Worm (Caenorhabditis elegans) whole organism, L3 larva: ENCODE measurements around the gene sdz-15.

Source experiments
- R02D3.7 ChIP-seq: fragments of 150-350 bp; optimal IDR thresholded peaks from 2 replicates; lab custom pipeline; 2014; ENCODE audit warnings: missing biosample characterization, missing genetic modification characterization
- ZK546.5 ChIP-seq: sonication (generic microtip); optimal IDR thresholded peaks from 2 replicates; lab custom pipeline; 2017; ENCODE audit warnings: missing biosample characterization, missing genetic modification characterization
- aly-2 ChIP-seq: fragments of 150-350 bp; optimal IDR thresholded peaks from 2 replicates; lab custom pipeline; 2014; ENCODE audit warnings: missing biosample characterization, missing genetic modification characterization
- ama-1 ChIP-seq: fragments of 150-350 bp; optimal IDR thresholded peaks from 2 replicates; lab custom pipeline; 2018
- ceh-16 ChIP-seq: sonication (generic microtip); optimal IDR thresholded peaks from 2 replicates; lab custom pipeline; 2017; ENCODE audit warnings: missing biosample characterization, missing genetic modification characterization
- ceh-28 ChIP-seq: fragments of 150-350 bp; optimal IDR thresholded peaks from 2 replicates; lab custom pipeline; 2014; ENCODE audit warnings: missing biosample characterization, missing genetic modification reagents, missing genetic modification characterization
- ceh-82 ChIP-seq: fragments of 150-350 bp; optimal IDR thresholded peaks from 2 replicates; lab custom pipeline; 2014; ENCODE audit warnings: missing biosample characterization, missing genetic modification characterization
- ceh-9 ChIP-seq: sonication (generic microtip); optimal IDR thresholded peaks from 2 replicates; lab custom pipeline; 2018; ENCODE audit warnings: missing biosample characterization, missing genetic modification characterization
- daf-12 ChIP-seq: fragments of 150-350 bp; optimal IDR thresholded peaks from 2 replicates; lab custom pipeline; 2014; ENCODE audit warnings: missing biosample characterization, missing genetic modification reagents, missing genetic modification characterization
- egl-27 ChIP-seq: sonication (generic microtip); optimal IDR thresholded peaks from 4 replicates; lab custom pipeline; 2017; ENCODE audit warnings: missing biosample characterization, missing genetic modification reagents, missing genetic modification characterization
- egl-5 ChIP-seq: fragments of 150-350 bp; optimal IDR thresholded peaks from 2 replicates; lab custom pipeline; 2017; ENCODE audit warnings: missing biosample characterization, missing genetic modification reagents, missing genetic modification characterization, inconsistent platforms
- elt-2 ChIP-seq: sonication (generic microtip); optimal IDR thresholded peaks from 2 replicates; lab custom pipeline; 2016; ENCODE audit warnings: missing genetic modification reagents, mild to moderate bottlenecking, missing genetic modification characterization, missing compliant biosample characterization
- elt-3 ChIP-seq, 3 experiments: fragments of 150-350 bp in 1 of 3; sonication (generic microtip) in 2 of 3; optimal IDR thresholded peaks; 2 replicates in 2 of 3; 4 replicates in 1 of 3; lab custom pipeline; 2014 to 2017; ENCODE audit warnings: missing biosample characterization in 3 of 3, missing genetic modification characterization in 3 of 3
- fkh-10 ChIP-seq: sonication (generic microtip); optimal IDR thresholded peaks from 2 replicates; lab custom pipeline; 2017; ENCODE audit warnings: missing biosample characterization, missing genetic modification reagents, missing genetic modification characterization
- fkh-2 ChIP-seq: fragments of 150-350 bp; optimal IDR thresholded peaks from 2 replicates; lab custom pipeline; 2014; ENCODE audit warnings: missing biosample characterization, missing genetic modification reagents, missing genetic modification characterization
- fos-1 ChIP-seq: fragments of 150-350 bp; optimal IDR thresholded peaks from 2 replicates; lab custom pipeline; 2014; ENCODE audit warnings: missing biosample characterization, missing genetic modification characterization
- hmg-11 ChIP-seq: sonication (generic microtip); optimal IDR thresholded peaks from 2 replicates; lab custom pipeline; 2016; ENCODE audit warnings: missing genetic modification characterization, missing compliant biosample characterization
- jun-1 ChIP-seq: fragments of 150-350 bp; optimal IDR thresholded peaks from 2 replicates; lab custom pipeline; 2014; ENCODE audit warnings: missing biosample characterization, missing genetic modification reagents, missing genetic modification characterization
- lin-15B ChIP-seq: fragments of 150-350 bp; optimal IDR thresholded peaks from 2 replicates; lab custom pipeline; 2014; ENCODE audit warnings: missing biosample characterization, missing genetic modification characterization
- lin-39 ChIP-seq: fragments of 150-350 bp; optimal IDR thresholded peaks from 2 replicates; lab custom pipeline; 2018; ENCODE audit warnings: missing biosample characterization, missing genetic modification reagents, missing genetic modification characterization
- lsy-12 ChIP-seq: sonication (generic microtip); optimal IDR thresholded peaks from 2 replicates; lab custom pipeline; 2016; ENCODE audit warnings: mild to moderate bottlenecking, missing genetic modification characterization, missing compliant biosample characterization
- mdl-1 ChIP-seq: fragments of 150-350 bp; optimal IDR thresholded peaks from 2 replicates; lab custom pipeline; 2014; ENCODE audit warnings: missing biosample characterization, missing genetic modification characterization
- mml-1 ChIP-seq: fragments of 150-350 bp; sonication (generic microtip); optimal IDR thresholded peaks from 3 replicates; lab custom pipeline; 2014; ENCODE audit warnings: missing biosample characterization, missing genetic modification characterization
- nfya-1 ChIP-seq: sonication (generic microtip); optimal IDR thresholded peaks from 2 replicates; lab custom pipeline; 2017; ENCODE audit warnings: missing genetic modification characterization, mild to moderate bottlenecking, missing compliant biosample characterization, antibody characterized with exemption, moderate library complexity; ENCODE audit not compliant: insufficient read depth
- nhr-11 ChIP-seq: fragments of 150-350 bp; optimal IDR thresholded peaks from 2 replicates; lab custom pipeline; 2014; ENCODE audit warnings: missing biosample characterization, missing genetic modification characterization
- nhr-12 ChIP-seq: fragments of 150-350 bp; optimal IDR thresholded peaks from 2 replicates; lab custom pipeline; 2014; ENCODE audit warnings: missing biosample characterization, missing genetic modification characterization
- nhr-23 ChIP-seq: fragments of 150-350 bp; optimal IDR thresholded peaks from 2 replicates; lab custom pipeline; 2014; ENCODE audit warnings: missing biosample characterization, missing genetic modification reagents, missing genetic modification characterization
- nhr-237 ChIP-seq: fragments of 150-350 bp; optimal IDR thresholded peaks from 2 replicates; lab custom pipeline; 2014; ENCODE audit warnings: missing biosample characterization, missing genetic modification characterization
- nhr-25 ChIP-seq: sonication (generic microtip); optimal IDR thresholded peaks from 2 replicates; lab custom pipeline; 2017; ENCODE audit warnings: missing biosample characterization, missing genetic modification characterization
- nhr-43 ChIP-seq: sonication (generic microtip); optimal IDR thresholded peaks from 2 replicates; lab custom pipeline; 2016; ENCODE audit warnings: mild to moderate bottlenecking, missing genetic modification characterization, missing compliant biosample characterization; ENCODE audit not compliant: poor library complexity, severe bottlenecking
- nhr-77 ChIP-seq: fragments of 150-350 bp; optimal IDR thresholded peaks from 2 replicates; lab custom pipeline; 2014; ENCODE audit warnings: missing biosample characterization, missing genetic modification characterization
- pha-4 ChIP-seq: fragments of 150-350 bp; optimal IDR thresholded peaks from 2 replicates; lab custom pipeline; 2014; ENCODE audit warnings: missing biosample characterization, missing genetic modification reagents, missing genetic modification characterization
- pqm-1 ChIP-seq: fragments of 150-350 bp; optimal IDR thresholded peaks from 2 replicates; lab custom pipeline; 2017; ENCODE audit warnings: missing biosample characterization, missing genetic modification characterization, inconsistent platforms
- snpc-4 ChIP-seq: fragments of 150-350 bp; optimal IDR thresholded peaks from 2 replicates; lab custom pipeline; 2014; ENCODE audit warnings: missing biosample characterization, missing genetic modification characterization
- tbx-2 ChIP-seq: sonication (generic microtip); optimal IDR thresholded peaks from 2 replicates; lab custom pipeline; 2016; ENCODE audit warnings: mild to moderate bottlenecking, missing genetic modification characterization, missing compliant biosample characterization
- unc-39 ChIP-seq: sonication (generic microtip); optimal IDR thresholded peaks from 4 replicates; lab custom pipeline; 2017; ENCODE audit warnings: missing biosample characterization, missing genetic modification characterization
- unc-62 ChIP-seq: fragments of 150-350 bp; sonication (generic microtip); optimal IDR thresholded peaks from 4 replicates; lab custom pipeline; 2014; ENCODE audit warnings: missing biosample characterization, missing genetic modification reagents, missing genetic modification characterization
- zag-1 ChIP-seq: fragments of 150-350 bp; optimal IDR thresholded peaks from 2 replicates; lab custom pipeline; 2014; ENCODE audit warnings: missing biosample characterization, missing genetic modification characterization
- ztf-4 ChIP-seq: fragments of 150-350 bp; optimal IDR thresholded peaks from 2 replicates; lab custom pipeline; 2014; ENCODE audit warnings: missing biosample characterization, missing genetic modification characterization

The sdz-15 gene

ce11 chrIII:6498176-6498575 lies at the start of gene sdz-15:
Gene sdz-15 (plus strand): TSS chrIII:6498476.
- TF ChIP-seq fos-1 (tag; lab: Kevin White, UChicago) = no peak
- TF ChIP-seq unc-39 (tag; lab: Kevin White, UChicago) = no peak
- no peak for TF ChIP-seq nfya-1
- TF ChIP-seq ceh-82 (tag; lab: Kevin White, UChicago) = no peak
- TF ChIP-seq nhr-23 = no peak
- TF ChIP-seq nhr-12 = no peak
- TF ChIP-seq elt-2 (tag; lab: Kevin White, UChicago) = no peak

ce11 chrIII:6449854-6450253 lies 48.4 kb upstream of the sdz-15 start:
- TF ChIP-seq ceh-16 (tag; lab: Kevin White, UChicago) = no peak
- no peak for TF ChIP-seq egl-5 (tag; lab: Kevin White, UChicago)
- no peak for TF ChIP-seq ceh-82 (tag; lab: Kevin White, UChicago)
- TF ChIP-seq hmg-11 = no peak
- TF ChIP-seq lin-39 (tag; lab: Kevin White, UChicago) = no peak
- TF ChIP-seq unc-39 (tag; lab: Kevin White, UChicago) = no peak
- no peak for TF ChIP-seq unc-62 (GFP tag; lab: Kevin White, UChicago)

ce11 chrIII:6450596-6450995 lies 47.7 kb upstream of the sdz-15 start, which contains the start of gene T26A5.6:
Gene T26A5.6 (minus strand): TSS chrIII:6450696.
- TF ChIP-seq lin-15B (tag; lab: Kevin White, UChicago) (no peak), fkh-2 (tag; lab: Kevin White, UChicago) (no peak), ZK546.5 (tag; lab: Kevin White, UChicago) (no peak), ceh-9 (tag; lab: Kevin White, UChicago) (no peak), lsy-12 (tag; lab: Kevin White, UChicago) (no peak)

- TF ChIP-seq nhr-11 (tag; lab: Kevin White, UChicago) = no peak
Measured at ce11 chrIII:6452278-6452677, 46.0 kb upstream of the sdz-15 start, which contains the start of gene set-1. Gene set-1 (minus strand): TSS chrIII:6452378.

ce11 chrIII:6452683-6453082 lies 45.6 kb upstream of the sdz-15 start:
- peak; percentile 39 for TF ChIP-seq nfya-1
- no peak for TF ChIP-seq ZK546.5 (tag; lab: Kevin White, UChicago)
- no peak for TF ChIP-seq fkh-2 (tag; lab: Kevin White, UChicago)
- TF ChIP-seq pha-4 = peak; percentile 37
- peak; percentile 8 for TF ChIP-seq ama-1 (lab: Kevin White, UChicago)
- no peak for TF ChIP-seq nhr-77 (tag; lab: Kevin White, UChicago)

ce11 chrIII:6453665-6454064 lies 44.6 kb upstream of the sdz-15 start:
- TF ChIP-seq nhr-25 (tag; lab: Kevin White, UChicago) (peak; percentile 87), ceh-16 (tag; lab: Kevin White, UChicago) (no peak), snpc-4 (tag; lab: Kevin White, UChicago) (peak; percentile 88), egl-5 (tag; lab: Kevin White, UChicago) (peak; percentile 8), daf-12 (tag; lab: Kevin White, UChicago) (no peak), lin-15B (tag; lab: Kevin White, UChicago) (peak; percentile 84), lsy-12 (tag; lab: Kevin White, UChicago) (peak; percentile 69), lin-39 (tag; lab: Kevin White, UChicago) (peak; percentile 58), pqm-1 (tag; lab: Kevin White, UChicago) (peak; percentile 82), unc-39 (tag; lab: Kevin White, UChicago) (no peak), zag-1 (tag; lab: Kevin White, UChicago) (no peak), fkh-2 (tag; lab: Kevin White, UChicago) (no peak), mml-1 (tag; lab: Kevin White, UChicago) (no peak), ceh-82 (tag; lab: Kevin White, UChicago) (peak; percentile 0), fkh-10 (no peak), ama-1 (lab: Kevin White, UChicago) (peak; percentile 32), ceh-9 (tag; lab: Kevin White, UChicago) (no peak), nhr-23 (peak; percentile 90), nfya-1 (peak; percentile 81), nhr-43 (tag; lab: Kevin White, UChicago) (peak; percentile 73), hmg-11 (peak; percentile 94), ztf-4 (no peak), nhr-237 (no peak), pha-4 (peak; percentile 84), tbx-2 (tag; lab: Kevin White, UChicago) (peak; percentile 20), egl-27 (tag; lab: Kevin White, UChicago) (peak; percentile 60), unc-62 (GFP tag; lab: Kevin White, UChicago) (no peak), mdl-1 (tag; lab: Kevin White, UChicago) (peak; percentile 0), fos-1 (tag; lab: Kevin White, UChicago) (no peak), nhr-11 (tag; lab: Kevin White, UChicago) (peak; percentile 29), jun-1 (tag; lab: Kevin White, UChicago) (peak; percentile 63), aly-2 (tag; lab: Kevin White, UChicago) (no peak), elt-3 (tag; optimal IDR thresholded peaks at IDR 0.05; lab: Kevin White, UChicago) (no peak), ceh-28 (peak; percentile 27), R02D3.7 (peak; percentile 64), elt-2 (tag; lab: Kevin White, UChicago) (peak; percentile 61)
